Worm (Caenorhabditis elegans): Measurements from ENCODE around the gene nlp-82.

The nlp-82 gene

ce11 chrII:9283668-9284357 lies 29.7 kb upstream of the nlp-82 start (continued):
- TF ChIP-seq pqm-1 (tag; optimal IDR thresholded peaks at IDR 0.05), result peak; percentile 75
- TF ChIP-seq nhr-76 (tag; optimal IDR thresholded peaks at IDR 0.05), result no peak
- TF ChIP-seq ztf-11 (tag; optimal IDR thresholded peaks at IDR 0.05), result no peak
- peak; percentile 70 for TF ChIP-seq skn-1 (tag; optimal IDR thresholded peaks at IDR 0.05)
- peak; percentile 84 for TF ChIP-seq nhr-23 (tag; optimal IDR thresholded peaks at IDR 0.05)
- TF ChIP-seq nhr-12 (tag; optimal IDR thresholded peaks at IDR 0.05), result no peak
- no peak for TF ChIP-seq zag-1 (tag; optimal IDR thresholded peaks at IDR 0.05)
- peak; percentile 54 for TF ChIP-seq lsy-12 (tag; optimal IDR thresholded peaks at IDR 0.05)

DNA sequence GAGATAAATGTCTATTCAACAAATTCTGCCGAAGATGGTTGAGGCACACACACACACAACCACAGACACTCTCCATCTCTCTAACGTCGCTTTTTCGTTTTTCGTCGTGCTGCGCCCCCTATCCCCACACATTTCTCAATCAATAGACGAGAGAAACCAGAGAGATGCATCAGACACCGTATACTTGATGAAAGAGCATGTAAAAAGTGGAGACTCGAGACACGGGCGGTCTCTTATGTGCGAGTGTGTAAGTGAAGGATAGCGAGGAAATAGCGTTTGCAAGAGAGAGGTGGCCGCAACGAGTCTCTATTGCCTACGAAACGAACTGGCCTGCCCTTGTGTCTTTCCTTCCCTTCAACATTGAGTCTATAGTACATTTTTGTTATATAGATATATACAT lies 28.7 kb upstream of the nlp-82 start:
- TF ChIP-seq unc-39 (tag; optimal IDR thresholded peaks at IDR 0.05) (no peak), egl-27 (tag; optimal IDR thresholded peaks at IDR 0.05) (peak; percentile 13), nhr-28 (tag; optimal IDR thresholded peaks at IDR 0.05) (no peak), zag-1 (tag; optimal IDR thresholded peaks at IDR 0.05) (no peak), nhr-67 (tag; optimal IDR thresholded peaks at IDR 0.05) (no peak), elt-1 (tag; optimal IDR thresholded peaks at IDR 0.05) (peak; percentile 15), aly-2 (tag; optimal IDR thresholded peaks at IDR 0.05) (peak; percentile 16), unc-62 (GFP tag; optimal IDR thresholded peaks at IDR 0.05) (peak; percentile 87), nhr-43 (tag; optimal IDR thresholded peaks at IDR 0.05; ENCODE audit: poor library complexity, severe bottlenecking) (peak; percentile 81), ceh-28 (tag; optimal IDR thresholded peaks at IDR 0.05) (peak; percentile 94), pha-4 (tag; optimal IDR thresholded peaks at IDR 0.05) (peak; percentile 90), lin-39 (tag; optimal IDR thresholded peaks at IDR 0.05) (peak; percentile 96), skn-1 (tag; optimal IDR thresholded peaks at IDR 0.05) (peak; percentile 64), mdl-1 (tag; optimal IDR thresholded peaks at IDR 0.05) (peak; percentile 64), ceh-9 (tag; optimal IDR thresholded peaks at IDR 0.05) (no peak), jun-1 (tag; optimal IDR thresholded peaks at IDR 0.05) (peak; percentile 93), eor-1 (tag; optimal IDR thresholded peaks at IDR 0.05) (no peak), sea-2 (GFP tag; optimal IDR thresholded peaks at IDR 0.05) (no peak), fkh-2 (tag; optimal IDR thresholded peaks at IDR 0.05) (no peak), elt-2 (tag; optimal IDR thresholded peaks at IDR 0.05) (peak; percentile 88), ama-1 (optimal IDR thresholded peaks at IDR 0.05) (peak; percentile 91), nhr-11 (tag; optimal IDR thresholded peaks at IDR 0.05) (peak; percentile 88), ceh-16 (tag; optimal IDR thresholded peaks at IDR 0.05) (no peak), pqm-1 (tag; optimal IDR thresholded peaks at IDR 0.05) (peak; percentile 95), nhr-12 (tag; optimal IDR thresholded peaks at IDR 0.05) (no peak), hmg-11 (tag; optimal IDR thresholded peaks at IDR 0.05) (peak; percentile 99), mml-1 (tag; optimal IDR thresholded peaks at IDR 0.05) (no peak), lin-15B (tag; optimal IDR thresholded peaks at IDR 0.05) (peak; percentile 88), daf-12 (tag; optimal IDR thresholded peaks at IDR 0.05) (no peak), fos-1 (tag; optimal IDR thresholded peaks at IDR 0.05) (peak; percentile 78), nhr-25 (tag; optimal IDR thresholded peaks at IDR 0.05) (peak; percentile 97), nhr-77 (tag; optimal IDR thresholded peaks at IDR 0.05) (no peak), ztf-4 (tag; optimal IDR thresholded peaks at IDR 0.05) (peak; percentile 64), nfya-1 (tag; optimal IDR thresholded peaks at IDR 0.05; ENCODE audit: insufficient read depth) (peak; percentile 97), nhr-23 (tag; optimal IDR thresholded peaks at IDR 0.05) (peak; percentile 90), R02D3.7 (tag; optimal IDR thresholded peaks at IDR 0.05) (peak; percentile 51), nhr-76 (tag; optimal IDR thresholded peaks at IDR 0.05) (no peak), fkh-10 (GFP tag; optimal IDR thresholded peaks at IDR 0.05) (peak; percentile 61), nhr-237 (tag; optimal IDR thresholded peaks at IDR 0.05) (no peak), ztf-11 (tag; optimal IDR thresholded peaks at IDR 0.05) (peak; percentile 32), lsy-12 (tag; optimal IDR thresholded peaks at IDR 0.05) (peak; percentile 96), egl-5 (tag; optimal IDR thresholded peaks at IDR 0.05) (peak; percentile 56), snpc-4 (tag; optimal IDR thresholded peaks at IDR 0.05) (peak; percentile 28), ZK546.5 (tag; optimal IDR thresholded peaks at IDR 0.05) (no peak), ceh-82 (tag; optimal IDR thresholded peaks at IDR 0.05) (no peak), tbx-2 (tag; optimal IDR thresholded peaks at IDR 0.05) (peak; percentile 78), elt-3 (tag; optimal IDR thresholded peaks at IDR 0.05) (peak in 1 of 3 experiments; percentile 62)
